Fruit fly (Drosophila melanogaster) whole organism, embryonic: Measurements from ENCODE around the gene jim.
A peak's percentile ranks its signal among the peaks of the same experiment; 100 is the strongest.

Source experiments
- ATbp ChIP-seq: fragments of 200-800 bp; sonication (Bioruptor generic); optimal IDR thresholded peaks from 2 replicates; lab custom pipeline; 2017; ENCODE audit warnings: missing biosample characterization, mild to moderate bottlenecking, missing genetic modification characterization, missing genetic modification reagents
- Atf3 ChIP-seq: fragments of 200-800 bp; sonication (Bioruptor generic); optimal IDR thresholded peaks from 3 replicates; lab custom pipeline; 2016; ENCODE audit warnings: missing biosample characterization, missing genetic modification characterization
- B-H1 ChIP-seq: fragments of 200-800 bp; sonication (Bioruptor generic); IDR thresholded peaks from 3 replicates; pipeline ENCODE4 v1.3.6; 2022; ENCODE audit warnings: missing biosample characterization, missing genetic modification characterization
- B-H2 ChIP-seq: fragments of 200-800 bp; sonication (Bioruptor generic); optimal IDR thresholded peaks from 2 replicates; lab custom pipeline; 2018; ENCODE audit warnings: missing biosample characterization, mild to moderate bottlenecking, missing genetic modification characterization
- CG11695 ChIP-seq: fragments of 200-800 bp; sonication (Bioruptor generic); IDR thresholded peaks from 3 replicates; pipeline ENCODE4 v1.3.6; 2022; ENCODE audit warnings: missing biosample characterization, missing genetic modification characterization
- CG12236 ChIP-seq: fragments of 200-800 bp; sonication (Bioruptor generic); optimal IDR thresholded peaks from 2 replicates; lab custom pipeline; 2016; ENCODE audit warnings: missing biosample characterization, missing genetic modification characterization
- CG12391 ChIP-seq: fragments of 200-800 bp; sonication (Bioruptor generic); optimal IDR thresholded peaks from 3 replicates; lab custom pipeline; 2018; ENCODE audit warnings: missing biosample characterization, mild to moderate bottlenecking, missing genetic modification characterization, moderate library complexity
- CG13424 ChIP-seq: fragments of 200-800 bp; sonication (Bioruptor generic); optimal IDR thresholded peaks from 2 replicates; lab custom pipeline; 2019; ENCODE audit warnings: missing biosample characterization, mild to moderate bottlenecking, missing genetic modification characterization, moderate library complexity
- CG16863 ChIP-seq: fragments of 200-800 bp; sonication (Bioruptor generic); optimal IDR thresholded peaks from 3 replicates; lab custom pipeline; 2016; ENCODE audit warnings: missing biosample characterization, missing genetic modification characterization
- CG1832 ChIP-seq: fragments of 200-800 bp; sonication (Bioruptor generic); optimal IDR thresholded peaks from 2 replicates; lab custom pipeline; 2017; ENCODE audit warnings: missing biosample characterization, mild to moderate bottlenecking, missing genetic modification characterization, inconsistent platforms
- CG31365 ChIP-seq: fragments of 200-800 bp; sonication (Bioruptor generic); optimal IDR thresholded peaks from 2 replicates; lab custom pipeline; 2018; ENCODE audit warnings: missing biosample characterization, mild to moderate bottlenecking, missing genetic modification characterization
- CG31441 ChIP-seq: fragments of 200-800 bp; sonication (Bioruptor generic); IDR thresholded peaks from 2 replicates; pipeline ENCODE4 v1.3.6; 2022; ENCODE audit warnings: missing biosample characterization, missing genetic modification characterization
- CG32532 ChIP-seq: fragments of 200-800 bp; sonication (Bioruptor generic); IDR thresholded peaks from 2 replicates; pipeline ENCODE4 v1.3.6; 2022; ENCODE audit warnings: missing biosample characterization, missing genetic modification characterization
- CG32772 ChIP-seq: fragments of 200-800 bp; sonication (Bioruptor generic); IDR thresholded peaks from 2 replicates; pipeline ENCODE4 v1.3.6; 2022; ENCODE audit warnings: missing biosample characterization, missing genetic modification characterization
- CG34224 ChIP-seq: fragments of 200-800 bp; sonication (Bioruptor generic); IDR thresholded peaks from 3 replicates; pipeline ENCODE4 v1.3.6; 2022; ENCODE audit warnings: missing biosample characterization, missing genetic modification characterization; ENCODE audit not compliant: partially characterized antibody
- CG5245 ChIP-seq: fragments of 200-800 bp; sonication (Bioruptor generic); optimal IDR thresholded peaks from 3 replicates; lab custom pipeline; 2016; ENCODE audit warnings: missing biosample characterization, missing genetic modification characterization
- CG5953 ChIP-seq: fragments of 200-800 bp; sonication (Bioruptor generic); IDR thresholded peaks from 2 replicates; pipeline ENCODE4 v1.3.6; 2022; ENCODE audit warnings: missing biosample characterization, missing genetic modification characterization
- CG7556 ChIP-seq: fragments of 200-800 bp; sonication (Bioruptor generic); optimal IDR thresholded peaks from 2 replicates; lab custom pipeline; 2017; ENCODE audit warnings: missing biosample characterization, mild to moderate bottlenecking, missing genetic modification characterization
- CG8290 ChIP-seq, 3 experiments: fragments of 200-800 bp; sonication (Bioruptor generic); optimal IDR thresholded peaks; 2 replicates each; lab custom pipeline; 2016 to 2019; ENCODE audit warnings: missing biosample characterization in 3 of 3, missing genetic modification characterization in 3 of 3, mild to moderate bottlenecking in 2 of 3, moderate library complexity in 1 of 3
- CG9609 ChIP-seq: fragments of 200-800 bp; sonication (Bioruptor generic); optimal IDR thresholded peaks from 3 replicates; lab custom pipeline; 2016; ENCODE audit warnings: missing biosample characterization, missing genetic modification characterization
- CG9876 ChIP-seq: fragments of 200-800 bp; sonication (Bioruptor generic); optimal IDR thresholded peaks from 2 replicates; lab custom pipeline; 2016; ENCODE audit warnings: missing biosample characterization, missing genetic modification characterization
- Doc3 ChIP-seq: fragments of 200-800 bp; sonication (Bioruptor generic); IDR thresholded peaks from 3 replicates; pipeline ENCODE4 v1.3.6; 2022; ENCODE audit warnings: missing biosample characterization, missing genetic modification characterization; ENCODE audit not compliant: partially characterized antibody
- Lhr ChIP-seq: fragments of 200-800 bp; sonication (Bioruptor generic); optimal IDR thresholded peaks from 3 replicates; lab custom pipeline; 2017; ENCODE audit warnings: mild to moderate bottlenecking, missing biosample characterization, missing genetic modification reagents, missing genetic modification characterization
- NC2α ChIP-seq: fragments of 200-800 bp; sonication (Bioruptor generic); optimal IDR thresholded peaks from 2 replicates; lab custom pipeline; 2016; ENCODE audit warnings: missing biosample characterization, missing genetic modification characterization
- Neu2 ChIP-seq: fragments of 200-800 bp; sonication (Bioruptor generic); optimal IDR thresholded peaks from 3 replicates; lab custom pipeline; 2016; ENCODE audit warnings: missing biosample characterization, missing genetic modification characterization, borderline replicate concordance
- Oaz ChIP-seq: fragments of 200-800 bp; sonication (Bioruptor generic); IDR thresholded peaks from 2 replicates; pipeline ENCODE4 v1.3.6; 2022; ENCODE audit warnings: missing biosample characterization, missing genetic modification characterization
- Opbp ChIP-seq: fragments of 200-800 bp; sonication (Bioruptor generic); IDR thresholded peaks from 3 replicates; pipeline ENCODE4 v1.3.6; 2022; ENCODE audit warnings: missing biosample characterization, missing genetic modification characterization; ENCODE audit not compliant: partially characterized antibody
- Optix ChIP-seq: fragments of 200-800 bp; sonication (Bioruptor generic); IDR thresholded peaks from 3 replicates; pipeline ENCODE4 v1.3.6; 2022; ENCODE audit warnings: missing biosample characterization, missing genetic modification characterization
- Ravus ChIP-seq: fragments of 200-800 bp; sonication (Bioruptor generic); IDR thresholded peaks from 2 replicates; pipeline ENCODE4 v1.3.6; 2022; ENCODE audit warnings: missing biosample characterization, missing genetic modification characterization
- Rx ChIP-seq: fragments of 200-800 bp; sonication (Bioruptor generic); IDR thresholded peaks from 2 replicates; pipeline ENCODE4 v1.3.6; 2022; ENCODE audit warnings: missing biosample characterization, missing genetic modification characterization
- Ssrp ChIP-seq: fragments of 200-800 bp; sonication (Bioruptor generic); optimal IDR thresholded peaks from 2 replicates; lab custom pipeline; 2018; ENCODE audit warnings: missing biosample characterization, mild to moderate bottlenecking, missing genetic modification characterization, moderate library complexity
- Xbp1 ChIP-seq: fragments of 200-800 bp; sonication (Bioruptor generic); optimal IDR thresholded peaks from 3 replicates; lab custom pipeline; 2016; ENCODE audit warnings: missing biosample characterization, mild to moderate bottlenecking, missing genetic modification characterization
- YL-1 ChIP-seq: fragments of 200-800 bp; sonication (Bioruptor generic); optimal IDR thresholded peaks from 3 replicates; lab custom pipeline; 2017; ENCODE audit warnings: missing biosample characterization, mild to moderate bottlenecking, missing genetic modification characterization
- ap ChIP-seq: fragments of 200-800 bp; sonication (Bioruptor generic); IDR thresholded peaks from 2 replicates; pipeline ENCODE4 v1.3.6; 2022; ENCODE audit warnings: missing biosample characterization, missing genetic modification characterization
- ara ChIP-seq: fragments of 200-800 bp; sonication (Bioruptor generic); IDR thresholded peaks from 2 replicates; pipeline ENCODE4 v1.3.6; 2022; ENCODE audit warnings: missing biosample characterization, missing genetic modification characterization
- btn ChIP-seq: fragments of 200-800 bp; sonication (Bioruptor generic); optimal IDR thresholded peaks from 2 replicates; lab custom pipeline; 2016; ENCODE audit warnings: missing biosample characterization, missing genetic modification characterization
- dm ChIP-seq: fragments of 200-800 bp; sonication (Bioruptor generic); optimal IDR thresholded peaks from 3 replicates; lab custom pipeline; 2016; ENCODE audit warnings: missing biosample characterization, missing genetic modification characterization
- dpn ChIP-seq, 2 experiments: fragments of 200-800 bp; sonication (Bioruptor generic); optimal IDR thresholded peaks; 3 replicates each; lab custom pipeline; 2016; ENCODE audit warnings: missing biosample characterization in 2 of 2, missing genetic modification characterization in 2 of 2
- fd96Cb ChIP-seq: fragments of 200-800 bp; sonication (Bioruptor generic); optimal IDR thresholded peaks from 2 replicates; lab custom pipeline; 2018; ENCODE audit warnings: missing biosample characterization, mild to moderate bottlenecking, missing genetic modification characterization, moderate library complexity
- grn ChIP-seq: fragments of 200-800 bp; sonication (Bioruptor generic); optimal IDR thresholded peaks from 3 replicates; lab custom pipeline; 2017; ENCODE audit warnings: missing biosample characterization, missing genetic modification characterization
- knrl ChIP-seq: fragments of 200-800 bp; sonication (Bioruptor generic); IDR thresholded peaks from 3 replicates; pipeline ENCODE4 v1.3.6; 2022; ENCODE audit warnings: missing biosample characterization, missing genetic modification characterization; ENCODE audit not compliant: partially characterized antibody
- nerfin-1 ChIP-seq: fragments of 200-800 bp; sonication (Bioruptor generic); optimal IDR thresholded peaks from 3 replicates; lab custom pipeline; 2019; ENCODE audit warnings: missing biosample characterization, mild to moderate bottlenecking, missing genetic modification characterization, moderate library complexity
- p53 ChIP-seq: fragments of 200-800 bp; sonication (Bioruptor generic); optimal IDR thresholded peaks from 2 replicates; lab custom pipeline; 2016; ENCODE audit warnings: missing biosample characterization, missing genetic modification characterization
- prd ChIP-seq, 3 experiments: fragments of >200 bp in 2 of 3; fragments of 200-800 bp in 1 of 3; sonication (Bioruptor generic) in 1 of 3; optimal IDR thresholded peaks in 2 of 3; IDR thresholded peaks in 1 of 3; 2 replicates in 2 of 3; 3 replicates in 1 of 3; pipeline versions ENCODE4 v1.3.6 to Lab custom; 2017 to 2022; ENCODE audit warnings: missing biosample characterization in 1 of 3, missing genetic modification characterization in 1 of 3
- run ChIP-seq: fragments of 200-800 bp; sonication (Bioruptor generic); optimal IDR thresholded peaks from 3 replicates; lab custom pipeline; 2018; ENCODE audit warnings: missing biosample characterization, mild to moderate bottlenecking, missing genetic modification characterization
- sens-2 ChIP-seq: fragments of 200-800 bp; sonication (Bioruptor generic); IDR thresholded peaks from 2 replicates; pipeline ENCODE4 v1.3.6; 2022; ENCODE audit warnings: missing biosample characterization, missing genetic modification characterization
- seq ChIP-seq: fragments of 200-800 bp; sonication (Bioruptor generic); IDR thresholded peaks from 2 replicates; pipeline ENCODE4 v1.3.6; 2022; ENCODE audit warnings: missing biosample characterization, missing genetic modification characterization
- vnd ChIP-seq: fragments of 200-800 bp; sonication (Bioruptor generic); IDR thresholded peaks from 3 replicates; pipeline ENCODE4 v1.3.6; 2022; ENCODE audit warnings: missing biosample characterization, missing genetic modification characterization; ENCODE audit not compliant: partially characterized antibody

jim gene

DNA sequence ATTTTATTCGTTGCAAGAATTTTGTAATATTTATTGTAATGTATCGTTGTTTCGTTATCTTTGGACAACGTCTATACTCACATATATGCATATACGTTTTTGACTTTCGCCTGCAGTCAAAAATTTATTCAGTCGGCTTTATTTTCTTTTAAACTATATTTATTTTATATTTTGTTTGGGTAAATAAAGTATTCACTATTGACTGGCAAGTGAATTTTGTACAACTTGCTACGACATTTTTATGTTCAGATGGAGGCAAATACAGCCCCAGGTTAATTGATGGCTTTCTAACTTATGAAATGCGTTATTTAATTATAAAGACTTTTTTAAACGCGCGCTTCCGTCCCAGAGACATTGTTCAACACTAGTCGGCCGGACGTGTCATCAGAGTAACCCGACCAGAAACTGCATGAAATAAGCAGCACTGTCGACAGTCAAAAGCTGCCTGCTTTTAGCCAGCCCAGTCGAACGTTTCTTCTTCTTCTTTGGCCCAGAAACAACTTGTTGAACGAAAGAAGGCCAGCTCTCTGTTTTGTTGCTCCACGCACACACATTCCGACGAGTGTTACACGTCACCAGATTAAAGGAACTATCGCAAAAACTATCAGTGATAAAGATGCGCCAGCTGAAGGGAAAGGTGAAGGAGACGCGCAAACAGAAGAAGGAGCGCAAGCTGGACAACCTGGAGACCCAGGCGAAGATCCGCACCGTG is 28.5 kb upstream of the jim start, which contains the start of gene CG33169 (continued):
- TF ChIP-seq CG16863 (GFP tag; lab: Kevin White, UChicago) (peak; percentile 82), ATbp (GFP tag; lab: Kevin White, UChicago) (peak; percentile 67), vnd (GFP tag; lab: Robert Waterston, UW) (peak; percentile 56; the same call in 1 of the 3 replicates), CG31365 (tag; lab: Kevin White, UChicago) (peak; percentile 40), CG9876 (GFP tag; lab: Kevin White, UChicago) (peak; percentile 92), CG12236 (peak; percentile 63), Oaz (GFP tag; lab: Robert Waterston, UW) (peak; percentile 33; the same call in 1 of the 2 replicates), grn (GFP tag; lab: Kevin White, UChicago) (peak; percentile 18), CG32532 (GFP tag; lab: Robert Waterston, UW) (peak; percentile 88), CG11695 (GFP tag; lab: Robert Waterston, UW) (no peak), CG8290 (GFP tag; optimal IDR thresholded peaks at IDR 0.05; lab: Kevin White, UChicago) (peak; percentile 90), CG8290 (tag; optimal IDR thresholded peaks at IDR 0.05; lab: Kevin White, UChicago) (peak; percentile 33 to 97), Atf3 (GFP tag; lab: Kevin White, UChicago) (peak; percentile 96), Opbp (peak; percentile 71), Xbp1 (GFP tag; lab: Kevin White, UChicago) (peak; percentile 94), dm (GFP tag; lab: Kevin White, UChicago) (peak; percentile 85), ara (GFP tag; lab: Robert Waterston, UW) (peak; percentile 82), Optix (GFP tag; lab: Robert Waterston, UW) (peak; percentile 67), B-H1 (GFP tag; lab: Robert Waterston, UW) (peak; percentile 58; the same call in 2 of the 3 replicates), sens-2 (peak; percentile 26; the same call in 1 of the 2 replicates), CG32772 (GFP tag; lab: Robert Waterston, UW) (peak; percentile 74), Doc3 (GFP tag; lab: Robert Waterston, UW) (no peak), B-H2 (peak; percentile 95), CG5953 (GFP tag; lab: Robert Waterston, UW) (peak; percentile 54; the same call in 1 of the 2 replicates), nerfin-1 (tag; lab: Kevin White, UChicago) (peak; percentile 60), fd96Cb (peak; percentile 46), prd (optimal IDR thresholded peaks at IDR 0.05; lab: Kevin White, UChicago) (no peak), prd (GFP tag; IDR thresholded peaks at IDR 0.05; lab: Robert Waterston, UW) (peak; percentile 82), Ravus (no peak), knrl (GFP tag; lab: Robert Waterston, UW) (peak; percentile 73), seq (GFP tag; lab: Robert Waterston, UW) (no peak), Neu2 (GFP tag; lab: Kevin White, UChicago) (peak; percentile 3), CG34224 (GFP tag; lab: Robert Waterston, UW) (peak; percentile 54; the same call in 2 of the 3 replicates), CG13424 (tag; lab: Kevin White, UChicago) (peak; percentile 66), CG9609 (GFP tag; lab: Kevin White, UChicago) (peak; percentile 92), CG1832 (GFP tag; lab: Kevin White, UChicago) (no peak), CG7556 (no peak), NC2α (GFP tag; lab: Kevin White, UChicago) (peak; percentile 76), CG5245 (GFP tag; lab: Kevin White, UChicago) (peak; percentile 62), Ssrp (tag; lab: Kevin White, UChicago) (peak; percentile 33), Lhr (GFP tag; lab: Kevin White, UChicago) (peak; percentile 94), dpn (GFP tag; optimal IDR thresholded peaks at IDR 0.05; lab: Kevin White, UChicago) (peak; percentile 89 to 95), Rx (GFP tag; lab: Robert Waterston, UW) (peak; percentile 81), YL-1 (GFP tag; lab: Kevin White, UChicago) (peak; percentile 83), btn (peak; percentile 66), p53 (GFP tag; lab: Kevin White, UChicago) (peak; percentile 89), CG12391 (peak; percentile 72), run (tag; lab: Kevin White, UChicago) (no peak), CG31441 (GFP tag; lab: Robert Waterston, UW) (peak; percentile 56; the same call in 1 of the 2 replicates), ap (GFP tag; lab: Robert Waterston, UW) (0 out of 2 replicates have a peak, but pooled peaks have one; percentile 28)
